Fruit fly (Drosophila melanogaster) whole organism, embryonic: Measurements from ENCODE around the gene CG3604.

Source experiments
- Ada2b ChIP-seq: fragments of 200-800 bp; sonication (Bioruptor generic); IDR thresholded peaks from 2 replicates; pipeline ENCODE4 v1.3.6; 2022; ENCODE audit warnings: missing biosample characterization, missing genetic modification characterization
- Atf6 ChIP-seq: fragments of 200-800 bp; sonication (Bioruptor generic); IDR thresholded peaks from 2 replicates; pipeline ENCODE4 v1.3.6; 2022; ENCODE audit warnings: missing biosample characterization, missing genetic modification characterization
- CG12659 ChIP-seq: fragments of 200-800 bp; sonication (Bioruptor generic); optimal IDR thresholded peaks from 3 replicates; lab custom pipeline; 2017; ENCODE audit warnings: mild to moderate bottlenecking, missing biosample characterization, missing genetic modification reagents, missing genetic modification characterization
- CG15601 ChIP-seq: fragments of 200-800 bp; sonication (Bioruptor generic); optimal IDR thresholded peaks from 3 replicates; lab custom pipeline; 2019; ENCODE audit warnings: missing biosample characterization, mild to moderate bottlenecking, missing genetic modification characterization, moderate library complexity
- CG15696 ChIP-seq: fragments of 200-800 bp; sonication (Bioruptor generic); optimal IDR thresholded peaks from 2 replicates; lab custom pipeline; 2019; ENCODE audit warnings: missing biosample characterization, mild to moderate bottlenecking, missing genetic modification characterization, moderate library complexity
- CG17328 ChIP-seq: fragments of 200-800 bp; sonication (Bioruptor generic); IDR thresholded peaks from 2 replicates; pipeline ENCODE4 v1.3.6; 2022; ENCODE audit warnings: missing biosample characterization, missing genetic modification characterization
- CG18011 ChIP-seq: fragments of 200-800 bp; sonication (Bioruptor generic); optimal IDR thresholded peaks from 2 replicates; lab custom pipeline; 2017; ENCODE audit warnings: missing biosample characterization, missing genetic modification characterization, mild to moderate bottlenecking, moderate library complexity, missing genotype
- CG2889 ChIP-seq: fragments of 200-800 bp; sonication (Bioruptor generic); IDR thresholded peaks from 3 replicates; pipeline ENCODE4 v1.3.6; 2022; ENCODE audit warnings: missing biosample characterization, missing genetic modification characterization
- CG32532 ChIP-seq: fragments of 200-800 bp; sonication (Bioruptor generic); IDR thresholded peaks from 2 replicates; pipeline ENCODE4 v1.3.6; 2022; ENCODE audit warnings: missing biosample characterization, missing genetic modification characterization
- CG3281 ChIP-seq: fragments of 200-800 bp; sonication (Bioruptor generic); optimal IDR thresholded peaks from 3 replicates; lab custom pipeline; 2017; ENCODE audit warnings: missing biosample characterization, mild to moderate bottlenecking, missing genetic modification characterization
- CG3838 ChIP-seq: fragments of 200-800 bp; sonication (Bioruptor generic); optimal IDR thresholded peaks from 3 replicates; lab custom pipeline; 2016; ENCODE audit warnings: missing biosample characterization, missing genetic modification characterization
- CG6689 ChIP-seq: fragments of 200-800 bp; sonication (Bioruptor generic); IDR thresholded peaks from 2 replicates; pipeline ENCODE4 v1.3.6; 2022; ENCODE audit warnings: missing biosample characterization, missing genetic modification characterization
- CG8765 ChIP-seq: fragments of 200-800 bp; sonication (Bioruptor generic); IDR thresholded peaks from 2 replicates; pipeline ENCODE4 v1.3.6; 2022; ENCODE audit warnings: missing biosample characterization, missing genetic modification characterization
- CG9932 ChIP-seq: fragments of 200-800 bp; sonication (Bioruptor generic); IDR thresholded peaks from 2 replicates; pipeline ENCODE4 v1.3.6; 2022; ENCODE audit warnings: missing biosample characterization, missing genetic modification characterization
- Camta ChIP-seq: fragments of 200-800 bp; sonication (Bioruptor generic); optimal IDR thresholded peaks from 2 replicates; lab custom pipeline; 2016; ENCODE audit warnings: missing biosample characterization, missing genetic modification characterization
- Chrac-16 ChIP-seq: fragments of 200-800 bp; sonication (Bioruptor generic); optimal IDR thresholded peaks from 3 replicates; lab custom pipeline; 2016; ENCODE audit warnings: missing biosample characterization, missing genetic modification characterization
- CoRest ChIP-seq: fragments of 200-800 bp; sonication (Bioruptor generic); optimal IDR thresholded peaks from 3 replicates; lab custom pipeline; 2018; ENCODE audit warnings: missing biosample characterization, mild to moderate bottlenecking, missing genetic modification characterization, moderate library complexity
- Dbx ChIP-seq: fragments of 200-800 bp; sonication (Bioruptor generic); IDR thresholded peaks from 3 replicates; pipeline ENCODE4 v1.3.6; 2022; ENCODE audit warnings: missing biosample characterization, missing genetic modification characterization
- Dref ChIP-seq: fragments of 200-800 bp; sonication (Bioruptor generic); IDR thresholded peaks from 2 replicates; pipeline ENCODE4 v1.3.6; 2022; ENCODE audit warnings: missing biosample characterization, missing genetic modification characterization
- HHEX ChIP-seq: fragments of 200-800 bp; sonication (Bioruptor generic); optimal IDR thresholded peaks from 3 replicates; lab custom pipeline; 2017; ENCODE audit warnings: missing biosample characterization, mild to moderate bottlenecking, missing genetic modification characterization, missing genetic modification reagents
- Hsf ChIP-seq: fragments of 200-800 bp; sonication (Bioruptor generic); optimal IDR thresholded peaks from 3 replicates; lab custom pipeline; 2016; ENCODE audit warnings: missing biosample characterization, missing genetic modification characterization
- Myb ChIP-seq: fragments of 200-800 bp; sonication (Bioruptor generic); optimal IDR thresholded peaks from 2 replicates; lab custom pipeline; 2016; ENCODE audit warnings: missing biosample characterization, missing genetic modification characterization
- Oli ChIP-seq: fragments of 200-800 bp; sonication (Bioruptor generic); optimal IDR thresholded peaks from 2 replicates; lab custom pipeline; 2018; ENCODE audit warnings: missing biosample characterization, mild to moderate bottlenecking, missing genetic modification characterization, moderate library complexity
- Poxn ChIP-seq: fragments of 200-800 bp; sonication (Bioruptor generic); IDR thresholded peaks from 2 replicates; pipeline ENCODE4 v1.3.6; 2022; ENCODE audit warnings: missing biosample characterization, missing genetic modification characterization
- Ptx1 ChIP-seq: fragments of 200-800 bp; sonication (Bioruptor generic); IDR thresholded peaks from 2 replicates; pipeline ENCODE4 v1.3.6; 2022; ENCODE audit warnings: missing biosample characterization, missing genetic modification characterization
- Rfx ChIP-seq: fragments of 200-800 bp; sonication (Bioruptor generic); IDR thresholded peaks from 2 replicates; pipeline ENCODE4 v1.3.6; 2022; ENCODE audit warnings: missing biosample characterization, missing genetic modification characterization
- Scr ChIP-seq: fragments of 200-800 bp; sonication (Bioruptor generic); IDR thresholded peaks from 2 replicates; pipeline ENCODE4 v1.3.6; 2022; ENCODE audit warnings: missing biosample characterization, missing genetic modification characterization; ENCODE audit not compliant: partially characterized antibody
- TFAM ChIP-seq: fragments of 200-800 bp; sonication (Bioruptor generic); optimal IDR thresholded peaks from 2 replicates; lab custom pipeline; 2017; ENCODE audit warnings: missing biosample characterization, missing genetic modification characterization, inconsistent platforms
- Taf1 ChIP-seq: fragments of 200-800 bp; sonication (Bioruptor generic); IDR thresholded peaks from 2 replicates; pipeline ENCODE4 v1.3.6; 2022; ENCODE audit warnings: missing biosample characterization, missing genetic modification characterization
- cato ChIP-seq: fragments of 200-800 bp; sonication (Bioruptor generic); optimal IDR thresholded peaks from 2 replicates; lab custom pipeline; 2016; ENCODE audit warnings: missing biosample characterization, missing genetic modification characterization, borderline replicate concordance
- corto ChIP-seq: fragments of 200-800 bp; sonication (Bioruptor generic); optimal IDR thresholded peaks from 2 replicates; lab custom pipeline; 2016; ENCODE audit warnings: missing biosample characterization, mild to moderate bottlenecking, missing genetic modification characterization, moderate library complexity
- cwo ChIP-seq: fragments of 200-800 bp; sonication (Bioruptor generic); optimal IDR thresholded peaks from 3 replicates; lab custom pipeline; 2017; ENCODE audit warnings: missing biosample characterization, missing genetic modification characterization, mild to moderate bottlenecking, moderate library complexity, missing genetic modification reagents
- dmrt99B ChIP-seq: fragments of 200-800 bp; sonication (Bioruptor generic); optimal IDR thresholded peaks from 2 replicates; lab custom pipeline; 2018; ENCODE audit warnings: missing biosample characterization, mild to moderate bottlenecking, missing genetic modification characterization, moderate library complexity
- en ChIP-seq: fragments of 200-800 bp; sonication (Bioruptor generic); optimal IDR thresholded peaks from 2 replicates; lab custom pipeline; 2016; ENCODE audit warnings: missing biosample characterization, missing genetic modification characterization
- esg ChIP-seq: fragments of 200-800 bp; sonication (Bioruptor generic); conservative IDR thresholded peaks from 2 replicates; pipeline ENCODE4 v1.3.6; 2022; ENCODE audit warnings: missing biosample characterization, missing genetic modification characterization
- ftz-f1 ChIP-seq: fragments of 200-800 bp; sonication (Bioruptor generic); optimal IDR thresholded peaks from 2 replicates; lab custom pipeline; 2016; ENCODE audit warnings: missing biosample characterization, missing genetic modification characterization
- gem ChIP-seq: fragments of 200-800 bp; sonication (Bioruptor generic); optimal IDR thresholded peaks from 2 replicates; lab custom pipeline; 2019; ENCODE audit warnings: missing biosample characterization, mild to moderate bottlenecking, missing genetic modification characterization, moderate library complexity
- gsb ChIP-seq: fragments of 200-800 bp; sonication (Bioruptor generic); IDR thresholded peaks from 2 replicates; pipeline ENCODE4 v1.3.6; 2022; ENCODE audit warnings: missing biosample characterization, missing genetic modification characterization
- hbn ChIP-seq: fragments of 200-800 bp; sonication (Bioruptor generic); IDR thresholded peaks from 2 replicates; pipeline ENCODE4 v1.3.6; 2022; ENCODE audit warnings: missing biosample characterization, missing genetic modification characterization; ENCODE audit not compliant: partially characterized antibody
- lbe ChIP-seq: fragments of 200-800 bp; sonication (Bioruptor generic); optimal IDR thresholded peaks from 2 replicates; lab custom pipeline; 2016; ENCODE audit warnings: missing biosample characterization, mild to moderate bottlenecking, missing genetic modification characterization
- lilli ChIP-seq: fragments of 200-800 bp; sonication (Bioruptor generic); optimal IDR thresholded peaks from 3 replicates; lab custom pipeline; 2016; ENCODE audit warnings: missing biosample characterization, missing genetic modification characterization
- lmd ChIP-seq: fragments of 200-800 bp; sonication (Bioruptor generic); IDR thresholded peaks from 2 replicates; pipeline ENCODE4 v1.3.6; 2022; ENCODE audit warnings: missing biosample characterization, missing genetic modification characterization
- org-1 ChIP-seq: fragments of 200-800 bp; sonication (Bioruptor generic); optimal IDR thresholded peaks from 2 replicates; lab custom pipeline; 2017; ENCODE audit warnings: missing biosample characterization, missing genetic modification characterization
- otp ChIP-seq: fragments of 200-800 bp; sonication (Bioruptor generic); IDR thresholded peaks from 3 replicates; pipeline ENCODE4, ENCODE4 v1.3.6; 2022; ENCODE audit warnings: missing biosample characterization, missing genetic modification characterization
- rib ChIP-seq: fragments of 200-800 bp; sonication (Bioruptor generic); IDR thresholded peaks from 2 replicates; pipeline ENCODE4 v1.3.6; 2022; ENCODE audit warnings: missing biosample characterization, missing genetic modification characterization
- shn ChIP-seq: fragments of 200-800 bp; sonication (Bioruptor generic); optimal IDR thresholded peaks from 3 replicates; lab custom pipeline; 2016; ENCODE audit warnings: missing biosample characterization, missing genetic modification characterization
- slp2 ChIP-seq: fragments of 200-800 bp; sonication (Bioruptor generic); optimal IDR thresholded peaks from 2 replicates; lab custom pipeline; 2016; ENCODE audit warnings: missing biosample characterization, missing genetic modification characterization
- sug ChIP-seq: fragments of 200-800 bp; optimal IDR thresholded peaks from 2 replicates; lab custom pipeline; 2019; ENCODE audit warnings: missing biosample characterization, mild to moderate bottlenecking, missing genetic modification characterization, moderate library complexity
- tio ChIP-seq: fragments of 200-800 bp; sonication (Bioruptor generic); optimal IDR thresholded peaks from 2 replicates; lab custom pipeline; 2017; ENCODE audit warnings: missing biosample characterization, missing genetic modification characterization, inconsistent platforms
- tna ChIP-seq: fragments of 200-800 bp; sonication (Bioruptor generic); IDR thresholded peaks from 2 replicates; pipeline ENCODE4 v1.3.6; 2022; ENCODE audit warnings: missing biosample characterization, missing genetic modification characterization; ENCODE audit not compliant: partially characterized antibody
- twi ChIP-seq: fragments of 200-800 bp; optimal IDR thresholded peaks from 2 replicates; lab custom pipeline; 2019; ENCODE audit warnings: missing biosample characterization, mild to moderate bottlenecking, missing genetic modification characterization, moderate library complexity

The CG3604 gene

DNA sequence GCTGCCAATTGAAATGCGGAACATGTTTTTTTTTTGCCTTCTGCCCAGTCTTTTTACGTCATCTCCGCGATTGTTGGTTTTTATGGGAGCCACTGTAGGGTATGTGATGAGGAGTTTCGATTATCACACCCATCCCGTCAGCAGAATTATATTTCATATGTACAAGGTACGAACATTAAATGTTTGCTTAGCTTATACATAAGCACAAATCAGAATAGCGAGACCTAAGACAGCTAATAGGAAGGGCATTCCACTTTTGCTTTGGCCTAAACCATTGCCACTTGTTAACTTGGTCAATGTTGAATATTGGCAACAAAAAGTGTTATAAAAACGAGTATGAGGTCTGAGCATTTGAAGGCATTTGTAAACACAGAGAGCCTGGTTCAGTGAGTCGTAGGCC is 5.6 kb upstream of the CG3604 start, which contains the start of gene CG2816:
Gene CG2816 (plus strand): TSS at position 400 of the 400 bp plus-strand sequence.
- no peak for TF ChIP-seq twi (tag; lab: Kevin White, UChicago)
- peak; percentile 67 for TF ChIP-seq esg (GFP tag; lab: Robert Waterston, UW)
- no peak for TF ChIP-seq CG8765
- peak; percentile 72 for TF ChIP-seq Myb (GFP tag; lab: Kevin White, UChicago)
- peak; percentile 49 for TF ChIP-seq CoRest (tag; lab: Kevin White, UChicago)
- TF ChIP-seq sug (tag; lab: Kevin White, UChicago), result peak; percentile 59
- TF ChIP-seq Atf6, result peak; percentile 68
- TF ChIP-seq Dbx (GFP tag; lab: Robert Waterston, UW), result peak; percentile 70
- TF ChIP-seq org-1 (GFP tag; lab: Kevin White, UChicago), result peak; percentile 34
- TF ChIP-seq CG9932 (GFP tag; lab: Robert Waterston, UW), result peak; percentile 98
- TF ChIP-seq Poxn, result peak; percentile 37; the same call in 1 of the 2 replicates
- peak; percentile 67 for TF ChIP-seq shn (GFP tag; lab: Kevin White, UChicago)
- TF ChIP-seq TFAM, result no peak
- no peak for TF ChIP-seq cato (GFP tag; lab: Kevin White, UChicago)
- peak; percentile 34 for TF ChIP-seq corto
- TF ChIP-seq lbe, result peak; percentile 86
- TF ChIP-seq Dref (GFP tag; lab: Robert Waterston, UW), result 0 out of 2 replicates have a peak, but pooled peaks have one; percentile 25
- TF ChIP-seq Taf1 (GFP tag; lab: Robert Waterston, UW), result peak; percentile 73
- 0 out of 2 replicates have a peak, but pooled peaks have one; percentile 35 for TF ChIP-seq CG6689 (GFP tag; lab: Robert Waterston, UW)
- peak; percentile 70 for TF ChIP-seq Camta (GFP tag; lab: Kevin White, UChicago)
- peak; percentile 12 for TF ChIP-seq Hsf
- TF ChIP-seq otp (GFP tag; lab: Robert Waterston, UW), result 0 out of 3 replicates have a peak, but pooled peaks have one; percentile 8
- TF ChIP-seq Ada2b (GFP tag; lab: Robert Waterston, UW), result peak; percentile 49
- TF ChIP-seq tio (GFP tag; lab: Kevin White, UChicago), result peak; percentile 36
- no peak for TF ChIP-seq CG3838
- TF ChIP-seq Rfx (GFP tag; lab: Robert Waterston, UW), result peak; percentile 98
- peak; percentile 48 for TF ChIP-seq dmrt99B
- TF ChIP-seq Chrac-16 (GFP tag; lab: Kevin White, UChicago), result peak; percentile 60
- TF ChIP-seq Ptx1 (GFP tag; lab: Robert Waterston, UW), result peak; percentile 85
- peak; percentile 63 for TF ChIP-seq slp2 (GFP tag; lab: Kevin White, UChicago)
- peak; percentile 42 for TF ChIP-seq Oli (tag; lab: Kevin White, UChicago)
- TF ChIP-seq hbn (GFP tag; lab: Robert Waterston, UW), result no peak
- peak; percentile 8 for TF ChIP-seq CG15601 (tag; lab: Kevin White, UChicago)
- TF ChIP-seq CG15696 (tag; lab: Kevin White, UChicago), result no peak
- 0 out of 2 replicates have a peak, but pooled peaks have one; percentile 17 for TF ChIP-seq gsb (GFP tag; lab: Robert Waterston, UW)
- peak; percentile 76; the same call in 2 of the 3 replicates for TF ChIP-seq CG2889 (GFP tag; lab: Robert Waterston, UW)
- peak; percentile 66 for TF ChIP-seq CG12659 (GFP tag; lab: Kevin White, UChicago)
- peak; percentile 70 for TF ChIP-seq CG32532 (GFP tag; lab: Robert Waterston, UW)
- TF ChIP-seq CG18011 (GFP tag; lab: Kevin White, UChicago), result peak; percentile 44
- TF ChIP-seq lilli (GFP tag; lab: Kevin White, UChicago), result peak; percentile 93
- TF ChIP-seq tna (GFP tag; lab: Robert Waterston, UW), result no peak
- peak; percentile 35 for TF ChIP-seq ftz-f1
- 0 out of 2 replicates have a peak, but pooled peaks have one; percentile 22 for TF ChIP-seq CG17328
- TF ChIP-seq HHEX (GFP tag; lab: Kevin White, UChicago), result peak; percentile 35
- TF ChIP-seq Scr (GFP tag; lab: Robert Waterston, UW), result no peak
- peak; percentile 55 for TF ChIP-seq CG3281 (GFP tag; lab: Kevin White, UChicago)
- peak; percentile 7 for TF ChIP-seq en (GFP tag; lab: Kevin White, UChicago)
- peak; percentile 92 for TF ChIP-seq lmd (GFP tag; lab: Robert Waterston, UW)
- TF ChIP-seq rib, result peak; percentile 94
- TF ChIP-seq cwo (GFP tag; lab: Kevin White, UChicago), result peak; percentile 18
- TF ChIP-seq gem (tag; lab: Kevin White, UChicago), result peak; percentile 81
